Fruit fly (Drosophila melanogaster): ENCODE data around the gene Lcp65Ag2.

DNA sequence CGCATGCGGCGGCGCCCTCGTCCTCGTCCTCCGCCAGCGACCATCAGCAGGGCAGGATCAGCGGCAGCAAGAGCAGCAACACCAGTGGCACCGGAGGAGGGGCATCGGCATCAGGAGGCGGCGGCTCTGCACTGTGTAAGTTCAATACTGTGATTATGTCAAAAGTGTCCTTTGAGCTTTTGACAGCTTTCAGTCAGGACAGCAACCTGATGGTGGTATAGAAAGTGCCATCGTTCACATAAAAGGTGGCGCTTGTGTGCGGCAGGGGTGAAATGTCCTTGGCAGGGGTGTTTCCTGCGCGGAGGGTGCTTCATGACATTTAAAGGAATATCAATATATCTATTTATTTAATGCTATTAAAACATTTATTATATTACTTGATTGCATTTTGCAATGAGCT, 29.7 kb downstream of the Lcp65Ag2 start:
- TF ChIP-seq psq (optimal IDR thresholded peaks at IDR 0.05) (no peak), EcR (GFP tag; optimal IDR thresholded peaks at IDR 0.05) (no peak), usp (GFP tag; optimal IDR thresholded peaks at IDR 0.05) (no peak)

All from whole organism.